Fruit fly (Drosophila melanogaster) whole organism, embryonic: ENCODE measurements around the gene pygo.

ENCODE experiments used
- Awh ChIP-seq: fragments of 200-800 bp; sonication (Bioruptor generic); IDR thresholded peaks from 2 replicates; pipeline ENCODE4, ENCODE4 v1.3.6; 2022; ENCODE audit warnings: missing biosample characterization, missing genetic modification characterization
- CG10274 ChIP-seq: fragments of 200-800 bp; sonication (Bioruptor generic); optimal IDR thresholded peaks from 3 replicates; lab custom pipeline; 2017; ENCODE audit warnings: missing biosample characterization, mild to moderate bottlenecking, missing genetic modification characterization
- CG11456 ChIP-seq: fragments of 200-800 bp; sonication (Bioruptor generic); IDR thresholded peaks from 3 replicates; pipeline ENCODE4 v1.3.6; 2022; ENCODE audit warnings: missing biosample characterization, missing genetic modification characterization
- CG11504 ChIP-seq: fragments of 200-800 bp; sonication (Bioruptor generic); optimal IDR thresholded peaks from 3 replicates; lab custom pipeline; 2019; ENCODE audit warnings: missing biosample characterization, mild to moderate bottlenecking, missing genetic modification characterization, moderate library complexity
- CG15479 ChIP-seq: fragments of 200-800 bp; sonication (Bioruptor generic); optimal IDR thresholded peaks from 3 replicates; lab custom pipeline; 2019; ENCODE audit warnings: missing biosample characterization, mild to moderate bottlenecking, missing genetic modification characterization, moderate library complexity
- CG16813 ChIP-seq: fragments of 200-800 bp; sonication (Bioruptor generic); IDR thresholded peaks from 3 replicates; pipeline ENCODE4 v1.3.6; 2022; ENCODE audit warnings: missing biosample characterization, missing genetic modification characterization; ENCODE audit not compliant: partially characterized antibody
- CG17912 ChIP-seq: fragments of 200-800 bp; sonication (Bioruptor generic); optimal IDR thresholded peaks from 2 replicates; lab custom pipeline; 2018; ENCODE audit warnings: missing biosample characterization, mild to moderate bottlenecking, missing genetic modification characterization
- CG18619 ChIP-seq: fragments of 200-800 bp; sonication (Bioruptor generic); optimal IDR thresholded peaks from 3 replicates; lab custom pipeline; 2017; ENCODE audit warnings: missing biosample characterization, mild to moderate bottlenecking, missing genetic modification characterization
- CG2116 ChIP-seq: fragments of 200-800 bp; sonication (Bioruptor generic); optimal IDR thresholded peaks from 3 replicates; lab custom pipeline; 2018; ENCODE audit warnings: missing biosample characterization, mild to moderate bottlenecking, missing genetic modification characterization
- CG2202 ChIP-seq: fragments of 200-800 bp; sonication (Bioruptor generic); optimal IDR thresholded peaks from 2 replicates; lab custom pipeline; 2018; ENCODE audit warnings: missing biosample characterization, mild to moderate bottlenecking, missing genetic modification characterization
- CG2712 ChIP-seq: fragments of 200-800 bp; optimal IDR thresholded peaks from 3 replicates; lab custom pipeline; 2019; ENCODE audit warnings: missing biosample characterization, mild to moderate bottlenecking, missing genetic modification characterization, moderate library complexity
- CG2875 ChIP-seq: fragments of 200-800 bp; sonication (Bioruptor generic); optimal IDR thresholded peaks from 2 replicates; lab custom pipeline; 2017; ENCODE audit warnings: missing biosample characterization, mild to moderate bottlenecking, missing genetic modification characterization, missing genetic modification reagents
- CG6654 ChIP-seq: fragments of 200-800 bp; sonication (Bioruptor generic); optimal IDR thresholded peaks from 2 replicates; lab custom pipeline; 2017; ENCODE audit warnings: missing biosample characterization, mild to moderate bottlenecking, missing genetic modification characterization
- CG7556 ChIP-seq: fragments of 200-800 bp; sonication (Bioruptor generic); optimal IDR thresholded peaks from 2 replicates; lab custom pipeline; 2017; ENCODE audit warnings: missing biosample characterization, mild to moderate bottlenecking, missing genetic modification characterization
- CG7745 ChIP-seq: fragments of 200-800 bp; sonication (Bioruptor generic); optimal IDR thresholded peaks from 2 replicates; lab custom pipeline; 2018; ENCODE audit warnings: missing biosample characterization, mild to moderate bottlenecking, missing genetic modification characterization, moderate library complexity
- CG8281 ChIP-seq: fragments of 200-800 bp; sonication (Bioruptor generic); optimal IDR thresholded peaks from 2 replicates; lab custom pipeline; 2018; ENCODE audit warnings: missing biosample characterization, mild to moderate bottlenecking, missing genetic modification characterization, moderate library complexity
- CG8290 ChIP-seq, 3 experiments: fragments of 200-800 bp; sonication (Bioruptor generic); optimal IDR thresholded peaks; 2 replicates each; lab custom pipeline; 2016 to 2019; ENCODE audit warnings: missing biosample characterization in 3 of 3, missing genetic modification characterization in 3 of 3, mild to moderate bottlenecking in 2 of 3, moderate library complexity in 1 of 3
- CG8944 ChIP-seq: fragments of 200-800 bp; sonication (Bioruptor generic); optimal IDR thresholded peaks from 3 replicates; lab custom pipeline; 2016; ENCODE audit warnings: missing biosample characterization, missing genetic modification characterization
- CG9817 ChIP-seq: fragments of 200-800 bp; sonication (Bioruptor generic); optimal IDR thresholded peaks from 2 replicates; lab custom pipeline; 2018; ENCODE audit warnings: missing biosample characterization, mild to moderate bottlenecking, missing genetic modification characterization, moderate library complexity
- CHES-1-like ChIP-seq: fragments of 200-800 bp; sonication (Bioruptor generic); optimal IDR thresholded peaks from 2 replicates; lab custom pipeline; 2016; ENCODE audit warnings: missing biosample characterization, missing genetic modification characterization
- Deaf1 ChIP-seq: fragments of 200-800 bp; optimal IDR thresholded peaks from 3 replicates; lab custom pipeline; 2019; ENCODE audit warnings: missing biosample characterization, mild to moderate bottlenecking, missing genetic modification characterization, moderate library complexity
- Dip3 ChIP-seq: fragments of 200-800 bp; sonication (Bioruptor generic); optimal IDR thresholded peaks from 3 replicates; lab custom pipeline; 2016; ENCODE audit warnings: missing biosample characterization, missing genetic modification characterization
- Dll ChIP-seq: fragments of 200-800 bp; sonication (Bioruptor generic); IDR thresholded peaks from 4 replicates; pipeline ENCODE4 v1.3.6; 2022; ENCODE audit warnings: missing biosample characterization, missing genetic modification characterization; ENCODE audit not compliant: partially characterized antibody
- E2f1 ChIP-seq: fragments of 200-800 bp; sonication (Bioruptor generic); IDR thresholded peaks from 2 replicates; pipeline ENCODE4 v1.3.6; 2022; ENCODE audit warnings: missing biosample characterization, missing genetic modification characterization
- HHEX ChIP-seq: fragments of 200-800 bp; sonication (Bioruptor generic); optimal IDR thresholded peaks from 3 replicates; lab custom pipeline; 2017; ENCODE audit warnings: missing biosample characterization, mild to moderate bottlenecking, missing genetic modification characterization, missing genetic modification reagents
- HLHmδ ChIP-seq: fragments of 200-800 bp; sonication (Bioruptor generic); optimal IDR thresholded peaks from 2 replicates; lab custom pipeline; 2018; ENCODE audit warnings: missing biosample characterization, mild to moderate bottlenecking, missing genetic modification characterization, moderate library complexity
- MBD-R2 ChIP-seq: fragments of 200-800 bp; sonication (Bioruptor generic); IDR thresholded peaks from 2 replicates; pipeline ENCODE4 v1.3.6; 2022; ENCODE audit warnings: missing biosample characterization, missing genetic modification characterization
- Optix ChIP-seq: fragments of 200-800 bp; sonication (Bioruptor generic); IDR thresholded peaks from 3 replicates; pipeline ENCODE4 v1.3.6; 2022; ENCODE audit warnings: missing biosample characterization, missing genetic modification characterization
- Ravus ChIP-seq: fragments of 200-800 bp; sonication (Bioruptor generic); IDR thresholded peaks from 2 replicates; pipeline ENCODE4 v1.3.6; 2022; ENCODE audit warnings: missing biosample characterization, missing genetic modification characterization
- Scr ChIP-seq: fragments of 200-800 bp; sonication (Bioruptor generic); IDR thresholded peaks from 2 replicates; pipeline ENCODE4 v1.3.6; 2022; ENCODE audit warnings: missing biosample characterization, missing genetic modification characterization; ENCODE audit not compliant: partially characterized antibody
- aop ChIP-seq: fragments of 200-800 bp; sonication (Bioruptor generic); IDR thresholded peaks from 2 replicates; pipeline ENCODE4 v1.3.6; 2022; ENCODE audit warnings: missing biosample characterization, missing genetic modification characterization
- ara ChIP-seq: fragments of 200-800 bp; sonication (Bioruptor generic); IDR thresholded peaks from 2 replicates; pipeline ENCODE4 v1.3.6; 2022; ENCODE audit warnings: missing biosample characterization, missing genetic modification characterization
- bowl ChIP-seq: fragments of 200-800 bp; sonication (Bioruptor generic); IDR thresholded peaks from 2 replicates; pipeline ENCODE4 v1.3.6; 2022; ENCODE audit warnings: missing biosample characterization, missing genetic modification characterization
- br ChIP-seq: fragments of >200 bp; optimal IDR thresholded peaks from 2 replicates; lab custom pipeline; 2017
- dpn ChIP-seq, 2 experiments: fragments of 200-800 bp; sonication (Bioruptor generic); optimal IDR thresholded peaks; 3 replicates each; lab custom pipeline; 2016; ENCODE audit warnings: missing biosample characterization in 2 of 2, missing genetic modification characterization in 2 of 2
- ewg ChIP-seq: fragments of 200-800 bp; sonication (Bioruptor generic); optimal IDR thresholded peaks from 3 replicates; lab custom pipeline; 2017; ENCODE audit warnings: mild to moderate bottlenecking, missing biosample characterization, missing genetic modification reagents, missing genetic modification characterization
- hbn ChIP-seq: fragments of 200-800 bp; sonication (Bioruptor generic); IDR thresholded peaks from 2 replicates; pipeline ENCODE4 v1.3.6; 2022; ENCODE audit warnings: missing biosample characterization, missing genetic modification characterization; ENCODE audit not compliant: partially characterized antibody
- inv ChIP-seq: fragments of 200-800 bp; sonication (Bioruptor generic); IDR thresholded peaks from 2 replicates; pipeline ENCODE4 v1.3.6; 2022; ENCODE audit warnings: missing biosample characterization, missing genetic modification characterization; ENCODE audit not compliant: partially characterized antibody
- kay ChIP-seq: fragments of 200-800 bp; sonication (Bioruptor generic); optimal IDR thresholded peaks from 2 replicates; lab custom pipeline; 2016; ENCODE audit warnings: missing biosample characterization, missing genetic modification characterization
- nau ChIP-seq: fragments of 200-800 bp; sonication (Bioruptor generic); optimal IDR thresholded peaks from 3 replicates; lab custom pipeline; 2017; ENCODE audit warnings: missing biosample characterization, mild to moderate bottlenecking, missing genetic modification characterization, missing genetic modification reagents
- nmo ChIP-seq: fragments of 200-800 bp; sonication (Bioruptor generic); optimal IDR thresholded peaks from 2 replicates; lab custom pipeline; 2018; ENCODE audit warnings: missing biosample characterization, mild to moderate bottlenecking, missing genetic modification characterization, moderate library complexity
- nom ChIP-seq: fragments of 200-800 bp; sonication (Bioruptor generic); optimal IDR thresholded peaks from 2 replicates; lab custom pipeline; 2017; ENCODE audit warnings: missing biosample characterization, missing genetic modification characterization, mild to moderate bottlenecking, moderate library complexity, missing genetic modification reagents
- otp ChIP-seq: fragments of 200-800 bp; sonication (Bioruptor generic); IDR thresholded peaks from 3 replicates; pipeline ENCODE4, ENCODE4 v1.3.6; 2022; ENCODE audit warnings: missing biosample characterization, missing genetic modification characterization
- pita ChIP-seq: fragments of 200-800 bp; sonication (Bioruptor generic); optimal IDR thresholded peaks from 2 replicates; lab custom pipeline; 2017; ENCODE audit warnings: missing biosample characterization, mild to moderate bottlenecking, missing genetic modification characterization
- pros ChIP-seq: fragments of 200-800 bp; sonication (Bioruptor generic); optimal IDR thresholded peaks from 3 replicates; lab custom pipeline; 2019; ENCODE audit warnings: missing biosample characterization, mild to moderate bottlenecking, missing genetic modification characterization, moderate library complexity
- run ChIP-seq: fragments of 200-800 bp; sonication (Bioruptor generic); optimal IDR thresholded peaks from 3 replicates; lab custom pipeline; 2018; ENCODE audit warnings: missing biosample characterization, mild to moderate bottlenecking, missing genetic modification characterization
- schlank ChIP-seq: fragments of 200-800 bp; sonication (Bioruptor generic); optimal IDR thresholded peaks from 2 replicates; lab custom pipeline; 2018; ENCODE audit warnings: missing biosample characterization, mild to moderate bottlenecking, missing genetic modification characterization
- sens-2 ChIP-seq: fragments of 200-800 bp; sonication (Bioruptor generic); IDR thresholded peaks from 2 replicates; pipeline ENCODE4 v1.3.6; 2022; ENCODE audit warnings: missing biosample characterization, missing genetic modification characterization
- ssp ChIP-seq: fragments of 200-800 bp; sonication (Bioruptor generic); IDR thresholded peaks from 2 replicates; pipeline ENCODE4 v1.3.6; 2022; ENCODE audit warnings: missing biosample characterization, missing genetic modification characterization
- trem ChIP-seq: fragments of 200-800 bp; optimal IDR thresholded peaks from 3 replicates; lab custom pipeline; 2019; ENCODE audit warnings: missing biosample characterization, mild to moderate bottlenecking, missing genetic modification characterization, moderate library complexity

pygo gene

DNA sequence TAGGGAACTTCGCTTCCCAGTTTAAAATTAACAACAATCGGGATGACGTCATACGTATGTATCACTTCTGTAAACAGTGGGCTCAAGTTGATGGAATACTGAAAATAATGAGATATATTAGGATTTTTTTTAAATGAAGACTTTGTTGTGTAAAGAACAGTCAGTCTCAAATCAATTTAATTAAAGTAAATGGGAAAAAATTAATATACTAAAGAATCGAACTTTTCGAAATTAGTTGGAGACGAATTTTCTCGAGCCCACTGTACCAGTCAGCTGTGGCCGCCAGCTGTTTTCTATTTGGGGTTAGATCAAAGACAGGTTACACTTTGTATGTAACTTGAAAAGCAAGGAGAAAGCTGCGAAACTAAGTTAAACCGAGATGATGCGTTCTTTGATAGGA is 7.9 kb upstream of the pygo start, which contains the start of gene CG1635 (continued):
- TF ChIP-seq CG2875 = peak; percentile 99
- TF ChIP-seq nau (GFP tag; lab: Kevin White, UChicago) = no peak
- peak; percentile 99 for TF ChIP-seq run (tag; lab: Kevin White, UChicago)
- TF ChIP-seq CG8281 (tag; lab: Kevin White, UChicago) = peak; percentile 95
- peak; percentile 99 for TF ChIP-seq CG17912
- peak; percentile 99 for TF ChIP-seq Dip3 (GFP tag; lab: Kevin White, UChicago)
- TF ChIP-seq Deaf1 (tag; lab: Kevin White, UChicago) = peak; percentile 93
- peak; percentile 48 for TF ChIP-seq hbn (GFP tag; lab: Robert Waterston, UW)
- TF ChIP-seq CHES-1-like (GFP tag; lab: Kevin White, UChicago) = peak; percentile 98
- peak; percentile 97 for TF ChIP-seq trem
- peak; percentile 51 for TF ChIP-seq CG16813 (GFP tag; lab: Robert Waterston, UW)
- TF ChIP-seq CG2116 (GFP tag; lab: Kevin White, UChicago) = peak; percentile 91
- TF ChIP-seq Awh (GFP tag; lab: Robert Waterston, UW) = peak; percentile 100
- peak; percentile 96 for TF ChIP-seq CG8290 (GFP tag; optimal IDR thresholded peaks at IDR 0.05; lab: Kevin White, UChicago)
- TF ChIP-seq CG8290 (tag; optimal IDR thresholded peaks at IDR 0.05; lab: Kevin White, UChicago) = peak; percentile 95 to 99
- TF ChIP-seq nom (GFP tag; lab: Kevin White, UChicago) = peak; percentile 94
- TF ChIP-seq bowl (GFP tag; lab: Robert Waterston, UW) = peak; percentile 99
- TF ChIP-seq Ravus (GFP tag; lab: Robert Waterston, UW) = peak; percentile 98
- peak; percentile 99 for TF ChIP-seq ara (GFP tag; lab: Robert Waterston, UW)
- peak; percentile 94 for TF ChIP-seq CG10274 (GFP tag; lab: Kevin White, UChicago)
- TF ChIP-seq inv (GFP tag; lab: Robert Waterston, UW) = peak; percentile 56
- no peak for TF ChIP-seq br (lab: Kevin White, UChicago)
- peak; percentile 96 for TF ChIP-seq CG7745 (tag; lab: Kevin White, UChicago)
- peak; percentile 85 for TF ChIP-seq CG15479
- TF ChIP-seq CG7556 (GFP tag; lab: Kevin White, UChicago) = peak; percentile 100
- TF ChIP-seq MBD-R2 (GFP tag; lab: Robert Waterston, UW) = peak; percentile 100
- peak; percentile 99 for TF ChIP-seq sens-2 (GFP tag; lab: Robert Waterston, UW)
- TF ChIP-seq otp (GFP tag; lab: Robert Waterston, UW) = peak; percentile 99
- TF ChIP-seq CG9817 (tag; lab: Kevin White, UChicago) = peak; percentile 100
- peak; percentile 98 for TF ChIP-seq CG11504 (tag; lab: Kevin White, UChicago)
- TF ChIP-seq HLHmδ (GFP tag; lab: Kevin White, UChicago) = no peak
- peak; percentile 99 for TF ChIP-seq CG2202 (tag; lab: Kevin White, UChicago)
- peak; percentile 64 for TF ChIP-seq Scr (GFP tag; lab: Robert Waterston, UW)
- no peak for TF ChIP-seq pita (GFP tag; lab: Kevin White, UChicago)
- TF ChIP-seq Dll (GFP tag; lab: Robert Waterston, UW) = peak; percentile 72
- peak; percentile 91 for TF ChIP-seq pros (GFP tag; lab: Kevin White, UChicago)
- TF ChIP-seq CG8944 = peak; percentile 96
- TF ChIP-seq Optix (GFP tag; lab: Robert Waterston, UW) = peak; percentile 96
- TF ChIP-seq HHEX (GFP tag; lab: Kevin White, UChicago) = peak; percentile 99
- TF ChIP-seq ewg (GFP tag; lab: Kevin White, UChicago) = peak; percentile 98
- peak; percentile 97 for TF ChIP-seq nmo (GFP tag; lab: Kevin White, UChicago)
- TF ChIP-seq schlank (tag; lab: Kevin White, UChicago) = peak; percentile 99
- peak; percentile 93 for TF ChIP-seq ssp (GFP tag; lab: Robert Waterston, UW)
- peak; percentile 98 to 99 for TF ChIP-seq dpn (GFP tag; optimal IDR thresholded peaks at IDR 0.05; lab: Kevin White, UChicago)
- peak; percentile 99 for TF ChIP-seq E2f1 (GFP tag; lab: Robert Waterston, UW)
- peak; percentile 100 for TF ChIP-seq CG2712 (tag; lab: Kevin White, UChicago)
- peak; percentile 93 for TF ChIP-seq CG6654 (GFP tag; lab: Kevin White, UChicago)
- TF ChIP-seq kay = peak; percentile 99
- TF ChIP-seq CG18619 (GFP tag; lab: Kevin White, UChicago) = peak; percentile 99
- peak; percentile 95 for TF ChIP-seq aop (GFP tag; lab: Robert Waterston, UW)
- TF ChIP-seq CG11456 = peak; percentile 99
